Fruit fly (Drosophila melanogaster): ENCODE results near the gene unc79.

- TF ChIP-seq CG34406 (GFP tag; optimal IDR thresholded peaks at IDR 0.05) (no peak), CG8632 (GFP tag; optimal IDR thresholded peaks at IDR 0.05) (no peak), CG3919 (GFP tag; optimal IDR thresholded peaks at IDR 0.05) (no peak), pdm3 (GFP tag; optimal IDR thresholded peaks at IDR 0.05) (no peak), Blimp-1 (GFP tag; optimal IDR thresholded peaks at IDR 0.05) (peak; percentile 72), CG15336 (GFP tag; IDR thresholded peaks at IDR 0.05) (no peak), CG6854 (GFP tag; optimal IDR thresholded peaks at IDR 0.05) (no peak), Gug (GFP tag; IDR thresholded peaks at IDR 0.05) (no peak), Sox102F (GFP tag; optimal IDR thresholded peaks at IDR 0.05) (no peak), Ets96B (tag; optimal IDR thresholded peaks at IDR 0.05) (no peak), eg (GFP tag; IDR thresholded peaks at IDR 0.05) (no peak), CG32006 (GFP tag; optimal IDR thresholded peaks at IDR 0.05) (no peak)
Observed at dm6 chr3R:19182848-19183247, 63.1 kb downstream of the unc79 start.

All from whole organism, prepupa.